Fruit fly (Drosophila melanogaster) whole organism, embryonic: ENCODE data around the gene Rbbp5.

Experiments used
- Atf-2 ChIP-seq: fragments of 200-800 bp; sonication (Bioruptor generic); optimal IDR thresholded peaks from 2 replicates; lab custom pipeline; 2016; ENCODE audit warnings: missing biosample characterization, missing genetic modification characterization
- CG10654 ChIP-seq: fragments of 200-800 bp; sonication (Bioruptor generic); optimal IDR thresholded peaks from 2 replicates; lab custom pipeline; 2016; ENCODE audit warnings: missing biosample characterization, missing genetic modification characterization
- CG11504 ChIP-seq: fragments of 200-800 bp; sonication (Bioruptor generic); optimal IDR thresholded peaks from 3 replicates; lab custom pipeline; 2019; ENCODE audit warnings: missing biosample characterization, mild to moderate bottlenecking, missing genetic modification characterization, moderate library complexity
- CG11695 ChIP-seq: fragments of 200-800 bp; sonication (Bioruptor generic); IDR thresholded peaks from 3 replicates; pipeline ENCODE4 v1.3.6; 2022; ENCODE audit warnings: missing biosample characterization, missing genetic modification characterization
- CG13424 ChIP-seq: fragments of 200-800 bp; sonication (Bioruptor generic); optimal IDR thresholded peaks from 2 replicates; lab custom pipeline; 2019; ENCODE audit warnings: missing biosample characterization, mild to moderate bottlenecking, missing genetic modification characterization, moderate library complexity
- CG14667 ChIP-seq: fragments of 200-800 bp; sonication (Bioruptor generic); IDR thresholded peaks from 2 replicates; pipeline ENCODE4 v1.3.6; 2022; ENCODE audit warnings: missing biosample characterization, missing genetic modification characterization
- CG14860 ChIP-seq: fragments of 200-800 bp; sonication (Bioruptor generic); IDR thresholded peaks from 3 replicates; pipeline ENCODE4 v1.3.6; 2022; ENCODE audit warnings: missing biosample characterization, missing genetic modification characterization; ENCODE audit not compliant: partially characterized antibody
- CG17385 ChIP-seq: fragments of 200-800 bp; sonication (Bioruptor generic); optimal IDR thresholded peaks from 3 replicates; lab custom pipeline; 2018; ENCODE audit warnings: missing biosample characterization, mild to moderate bottlenecking, missing genetic modification characterization
- CG2120 ChIP-seq: fragments of 200-800 bp; sonication (Bioruptor generic); optimal IDR thresholded peaks from 3 replicates; lab custom pipeline; 2016; ENCODE audit warnings: missing biosample characterization, missing genetic modification characterization
- CG2129 ChIP-seq: fragments of 200-800 bp; sonication (Bioruptor generic); IDR thresholded peaks from 2 replicates; pipeline ENCODE4 v1.3.6; 2022; ENCODE audit warnings: missing biosample characterization, missing genetic modification characterization; ENCODE audit not compliant: partially characterized antibody
- CG2678 ChIP-seq: fragments of 200-800 bp; sonication (Bioruptor generic); optimal IDR thresholded peaks from 3 replicates; lab custom pipeline; 2019; ENCODE audit warnings: missing biosample characterization, mild to moderate bottlenecking, missing genetic modification characterization, moderate library complexity
- CG30431 ChIP-seq: fragments of 200-800 bp; sonication (Bioruptor generic); optimal IDR thresholded peaks from 2 replicates; lab custom pipeline; 2017; ENCODE audit warnings: missing biosample characterization, missing genetic modification characterization
- CG32532 ChIP-seq: fragments of 200-800 bp; sonication (Bioruptor generic); IDR thresholded peaks from 2 replicates; pipeline ENCODE4 v1.3.6; 2022; ENCODE audit warnings: missing biosample characterization, missing genetic modification characterization
- CG3995 ChIP-seq: fragments of 200-800 bp; sonication (Bioruptor generic); optimal IDR thresholded peaks from 3 replicates; lab custom pipeline; 2016; ENCODE audit warnings: missing biosample characterization, missing genetic modification characterization
- CG4404 ChIP-seq: fragments of 200-800 bp; sonication (Bioruptor generic); IDR thresholded peaks from 2 replicates; pipeline ENCODE4 v1.3.6; 2022; ENCODE audit warnings: missing biosample characterization, missing genetic modification characterization
- CG4707 ChIP-seq: fragments of 200-800 bp; sonication (Bioruptor generic); optimal IDR thresholded peaks from 2 replicates; lab custom pipeline; 2018; ENCODE audit warnings: missing biosample characterization, mild to moderate bottlenecking, missing genetic modification characterization, moderate library complexity
- CG9817 ChIP-seq: fragments of 200-800 bp; sonication (Bioruptor generic); optimal IDR thresholded peaks from 2 replicates; lab custom pipeline; 2018; ENCODE audit warnings: missing biosample characterization, mild to moderate bottlenecking, missing genetic modification characterization, moderate library complexity
- Camta ChIP-seq: fragments of 200-800 bp; sonication (Bioruptor generic); optimal IDR thresholded peaks from 2 replicates; lab custom pipeline; 2016; ENCODE audit warnings: missing biosample characterization, missing genetic modification characterization
- CrebB ChIP-seq: fragments of 200-800 bp; sonication (Bioruptor generic); optimal IDR thresholded peaks from 3 replicates; lab custom pipeline; 2018; ENCODE audit warnings: missing biosample characterization, mild to moderate bottlenecking, missing genetic modification characterization
- Dad ChIP-seq: fragments of 200-800 bp; sonication (Bioruptor generic); optimal IDR thresholded peaks from 3 replicates; lab custom pipeline; 2016; ENCODE audit warnings: missing biosample characterization, missing genetic modification characterization
- Dbx ChIP-seq: fragments of 200-800 bp; sonication (Bioruptor generic); IDR thresholded peaks from 3 replicates; pipeline ENCODE4 v1.3.6; 2022; ENCODE audit warnings: missing biosample characterization, missing genetic modification characterization
- E2f1 ChIP-seq: fragments of 200-800 bp; sonication (Bioruptor generic); IDR thresholded peaks from 2 replicates; pipeline ENCODE4 v1.3.6; 2022; ENCODE audit warnings: missing biosample characterization, missing genetic modification characterization
- HHEX ChIP-seq: fragments of 200-800 bp; sonication (Bioruptor generic); optimal IDR thresholded peaks from 3 replicates; lab custom pipeline; 2017; ENCODE audit warnings: missing biosample characterization, mild to moderate bottlenecking, missing genetic modification characterization, missing genetic modification reagents
- HLH3B ChIP-seq: fragments of 200-800 bp; sonication (Bioruptor generic); IDR thresholded peaks from 2 replicates; pipeline ENCODE4 v1.3.6; 2022; ENCODE audit warnings: missing biosample characterization, missing genetic modification characterization
- Hmx ChIP-seq: fragments of 200-800 bp; sonication (Bioruptor generic); optimal IDR thresholded peaks from 2 replicates; lab custom pipeline; 2016; ENCODE audit warnings: missing biosample characterization, missing genetic modification characterization
- MTF-1 ChIP-seq: fragments of 200-800 bp; sonication (Bioruptor generic); optimal IDR thresholded peaks from 2 replicates; lab custom pipeline; 2018; ENCODE audit warnings: missing biosample characterization, mild to moderate bottlenecking, missing genetic modification characterization, borderline replicate concordance
- Max ChIP-seq: fragments of 200-800 bp; sonication (Bioruptor generic); optimal IDR thresholded peaks from 2 replicates; lab custom pipeline; 2016; ENCODE audit warnings: missing biosample characterization, mild to moderate bottlenecking, missing genetic modification characterization
- Mrtf ChIP-seq: fragments of 200-800 bp; sonication (Bioruptor generic); IDR thresholded peaks from 3 replicates; pipeline ENCODE4 v1.3.6; 2022; ENCODE audit warnings: missing biosample characterization, missing genetic modification characterization
- Oaz ChIP-seq: fragments of 200-800 bp; sonication (Bioruptor generic); IDR thresholded peaks from 2 replicates; pipeline ENCODE4 v1.3.6; 2022; ENCODE audit warnings: missing biosample characterization, missing genetic modification characterization
- Sin3A ChIP-seq: fragments of >200 bp; optimal IDR thresholded peaks from 2 replicates; lab custom pipeline; 2018
- Sox102F ChIP-seq: fragments of 200-800 bp; sonication (Bioruptor generic); optimal IDR thresholded peaks from 2 replicates; lab custom pipeline; 2018; ENCODE audit warnings: missing biosample characterization, mild to moderate bottlenecking, missing genetic modification characterization, moderate library complexity
- Taf1 ChIP-seq: fragments of 200-800 bp; sonication (Bioruptor generic); IDR thresholded peaks from 2 replicates; pipeline ENCODE4 v1.3.6; 2022; ENCODE audit warnings: missing biosample characterization, missing genetic modification characterization
- Usf ChIP-seq: fragments of 200-800 bp; sonication (Bioruptor generic); optimal IDR thresholded peaks from 2 replicates; lab custom pipeline; 2017; ENCODE audit warnings: missing genotype, missing biosample characterization, missing genetic modification characterization
- Xrp1 ChIP-seq: fragments of 200-800 bp; sonication (Bioruptor generic); IDR thresholded peaks from 2 replicates; pipeline ENCODE4 v1.3.6; 2022; ENCODE audit warnings: missing biosample characterization, missing genetic modification characterization
- YL-1 ChIP-seq: fragments of 200-800 bp; sonication (Bioruptor generic); optimal IDR thresholded peaks from 3 replicates; lab custom pipeline; 2017; ENCODE audit warnings: missing biosample characterization, mild to moderate bottlenecking, missing genetic modification characterization
- cas ChIP-seq: fragments of 200-800 bp; sonication (Bioruptor generic); IDR thresholded peaks from 2 replicates; pipeline ENCODE4 v1.3.6; 2022; ENCODE audit warnings: missing biosample characterization, missing genetic modification characterization
- cg ChIP-seq: fragments of 200-800 bp; sonication (Bioruptor generic); optimal IDR thresholded peaks from 3 replicates; lab custom pipeline; 2019; ENCODE audit warnings: missing biosample characterization, mild to moderate bottlenecking, missing genetic modification characterization, moderate library complexity
- dan ChIP-seq: fragments of 200-800 bp; sonication (Bioruptor generic); IDR thresholded peaks from 2 replicates; pipeline ENCODE4 v1.3.6; 2022; ENCODE audit warnings: missing biosample characterization, missing genetic modification characterization
- danr ChIP-seq: fragments of 200-800 bp; sonication (Bioruptor generic); IDR thresholded peaks from 2 replicates; pipeline ENCODE4 v1.3.6; 2022; ENCODE audit warnings: missing biosample characterization, missing genetic modification characterization
- dimm ChIP-seq: fragments of 200-800 bp; sonication (Bioruptor generic); IDR thresholded peaks from 2 replicates; pipeline ENCODE4 v1.3.6; 2022; ENCODE audit warnings: missing biosample characterization, missing genetic modification characterization
- exex ChIP-seq: fragments of 200-800 bp; sonication (Bioruptor generic); optimal IDR thresholded peaks from 4 replicates; lab custom pipeline; 2018; ENCODE audit warnings: missing biosample characterization, mild to moderate bottlenecking, missing genetic modification characterization, moderate library complexity
- fru ChIP-seq: fragments of >200 bp; optimal IDR thresholded peaks from 2 replicates; lab custom pipeline; 2017
- ftz-f1 ChIP-seq: fragments of 200-800 bp; sonication (Bioruptor generic); optimal IDR thresholded peaks from 2 replicates; lab custom pipeline; 2016; ENCODE audit warnings: missing biosample characterization, missing genetic modification characterization
- gem ChIP-seq: fragments of 200-800 bp; sonication (Bioruptor generic); optimal IDR thresholded peaks from 2 replicates; lab custom pipeline; 2019; ENCODE audit warnings: missing biosample characterization, mild to moderate bottlenecking, missing genetic modification characterization, moderate library complexity
- klu ChIP-seq: fragments of 200-800 bp; sonication (Bioruptor generic); IDR thresholded peaks from 2 replicates; pipeline ENCODE4 v1.3.6; 2022; ENCODE audit warnings: missing biosample characterization, missing genetic modification characterization
- nerfin-1 ChIP-seq: fragments of 200-800 bp; sonication (Bioruptor generic); optimal IDR thresholded peaks from 3 replicates; lab custom pipeline; 2019; ENCODE audit warnings: missing biosample characterization, mild to moderate bottlenecking, missing genetic modification characterization, moderate library complexity
- nmo ChIP-seq: fragments of 200-800 bp; sonication (Bioruptor generic); optimal IDR thresholded peaks from 2 replicates; lab custom pipeline; 2018; ENCODE audit warnings: missing biosample characterization, mild to moderate bottlenecking, missing genetic modification characterization, moderate library complexity
- pb ChIP-seq: fragments of 200-800 bp; sonication (Bioruptor generic); optimal IDR thresholded peaks from 3 replicates; lab custom pipeline; 2016; ENCODE audit warnings: missing biosample characterization, missing genetic modification characterization
- ranshi ChIP-seq: fragments of 200-800 bp; sonication (Bioruptor generic); IDR thresholded peaks from 2 replicates; pipeline ENCODE4 v1.3.6; 2022; ENCODE audit warnings: missing biosample characterization, missing genetic modification characterization
- sim ChIP-seq: fragments of 200-800 bp; sonication (Bioruptor generic); IDR thresholded peaks from 2 replicates; pipeline ENCODE4 v1.3.6; 2022; ENCODE audit warnings: missing biosample characterization, missing genetic modification characterization
- slbo ChIP-seq: fragments of 200-800 bp; sonication (Bioruptor generic); IDR thresholded peaks from 2 replicates; pipeline ENCODE4 v1.3.6; 2022; ENCODE audit warnings: missing biosample characterization, missing genetic modification characterization
- sug ChIP-seq: fragments of 200-800 bp; optimal IDR thresholded peaks from 2 replicates; lab custom pipeline; 2019; ENCODE audit warnings: missing biosample characterization, mild to moderate bottlenecking, missing genetic modification characterization, moderate library complexity
- trh ChIP-seq: fragments of 200-800 bp; sonication (Bioruptor generic); optimal IDR thresholded peaks from 2 replicates; lab custom pipeline; 2016; ENCODE audit warnings: missing biosample characterization, missing genetic modification characterization

Gene Rbbp5

dm6 chr3L:20313469-20313868 is 34.3 kb downstream of the Rbbp5 start, which contains the start of gene alphaSnap (continued):
- TF ChIP-seq CG11695 (GFP tag; lab: Robert Waterston, UW) (no peak), gem (tag; lab: Kevin White, UChicago) (no peak), cg (peak; percentile 4), CG4404 (GFP tag; lab: Robert Waterston, UW) (no peak), trh (GFP tag; lab: Kevin White, UChicago) (no peak), Hmx (GFP tag; lab: Kevin White, UChicago) (no peak), cas (GFP tag; lab: Robert Waterston, UW) (no peak), klu (GFP tag; lab: Robert Waterston, UW) (no peak), Camta (no peak), ranshi (no peak), CG9817 (tag; lab: Kevin White, UChicago) (no peak), ftz-f1 (GFP tag; lab: Kevin White, UChicago) (no peak), danr (no peak), CG13424 (tag; lab: Kevin White, UChicago) (peak; percentile 11), Dad (no peak), Atf-2 (GFP tag; lab: Kevin White, UChicago) (no peak), HHEX (no peak), sim (GFP tag; lab: Robert Waterston, UW) (no peak), CG11504 (tag; lab: Kevin White, UChicago) (no peak), fru (lab: Kevin White, UChicago) (no peak), Sox102F (GFP tag; lab: Kevin White, UChicago) (no peak), Xrp1 (GFP tag; lab: Robert Waterston, UW) (peak; percentile 34; the same call in 1 of the 2 replicates), CG4707 (GFP tag; lab: Kevin White, UChicago) (no peak), Usf (no peak), Taf1 (GFP tag; lab: Robert Waterston, UW) (no peak), CG2120 (GFP tag; lab: Kevin White, UChicago) (peak; percentile 50), CrebB (tag; lab: Kevin White, UChicago) (no peak), E2f1 (GFP tag; lab: Robert Waterston, UW) (no peak), CG2678 (tag; lab: Kevin White, UChicago) (no peak), CG10654 (GFP tag; lab: Kevin White, UChicago) (no peak), YL-1 (peak; percentile 90), MTF-1 (GFP tag; lab: Kevin White, UChicago) (no peak), Dbx (peak; percentile 33; the same call in 1 of the 3 replicates), HLH3B (GFP tag; lab: Robert Waterston, UW) (0 out of 2 replicates have a peak, but pooled peaks have one; percentile 21), nmo (GFP tag; lab: Kevin White, UChicago) (peak; percentile 51), CG30431 (no peak), dan (GFP tag; lab: Robert Waterston, UW) (no peak), CG17385 (GFP tag; lab: Kevin White, UChicago) (peak; percentile 38), dimm (no peak), Oaz (GFP tag; lab: Robert Waterston, UW) (no peak), CG2129 (GFP tag; lab: Robert Waterston, UW) (no peak), Sin3A (lab: Kevin White, UChicago) (peak; percentile 45), Mrtf (GFP tag; lab: Robert Waterston, UW) (no peak), CG3995 (GFP tag; lab: Kevin White, UChicago) (peak; percentile 32), exex (tag; lab: Kevin White, UChicago) (no peak), Max (no peak), CG32532 (GFP tag; lab: Robert Waterston, UW) (peak; percentile 15; the same call in 1 of the 2 replicates), nerfin-1 (peak; percentile 25), sug (tag; lab: Kevin White, UChicago) (peak; percentile 39), CG14860 (GFP tag; lab: Robert Waterston, UW) (no peak), slbo (GFP tag; lab: Robert Waterston, UW) (peak; percentile 49), CG14667 (no peak), pb (no peak)
